Fruit fly (Drosophila melanogaster): ENCODE results near the gene Adat1.

dm6 chr2L:13779162-13779561 lies 32.1 kb downstream of the Adat1 start:
- TF ChIP-seq CTCF (optimal IDR thresholded peaks at IDR 0.05) (no peak), CG8478 (optimal IDR thresholded peaks at IDR 0.05) (no peak)

Data from S2 (cell line).